Fruit fly (Drosophila melanogaster) whole organism, embryonic: ENCODE results near the gene CG17930.
A peak's percentile ranks its signal among the peaks of the same experiment; 100 is the strongest.

ENCODE experiments used
- Awh ChIP-seq: fragments of 200-800 bp; sonication (Bioruptor generic); IDR thresholded peaks from 2 replicates; pipeline ENCODE4, ENCODE4 v1.3.6; 2022; ENCODE audit warnings: missing biosample characterization, missing genetic modification characterization
- B-H2 ChIP-seq: fragments of 200-800 bp; sonication (Bioruptor generic); optimal IDR thresholded peaks from 2 replicates; lab custom pipeline; 2018; ENCODE audit warnings: missing biosample characterization, mild to moderate bottlenecking, missing genetic modification characterization
- Blimp-1 ChIP-seq: fragments of 200-800 bp; sonication (Bioruptor generic); optimal IDR thresholded peaks from 3 replicates; lab custom pipeline; 2018; ENCODE audit warnings: missing biosample characterization, missing genetic modification characterization, mild to moderate bottlenecking, moderate library complexity, missing genetic modification reagents
- Bteb2 ChIP-seq: fragments of 200-800 bp; sonication (Bioruptor generic); optimal IDR thresholded peaks from 2 replicates; lab custom pipeline; 2016; ENCODE audit warnings: missing biosample characterization, missing genetic modification characterization
- C15 ChIP-seq: fragments of 200-800 bp; sonication (Bioruptor generic); IDR thresholded peaks from 3 replicates; pipeline ENCODE4 v1.3.6; 2022; ENCODE audit warnings: missing biosample characterization, missing genetic modification characterization
- CG11085 ChIP-seq: fragments of 200-800 bp; sonication (Bioruptor generic); IDR thresholded peaks from 2 replicates; pipeline ENCODE4 v1.3.6; 2022; ENCODE audit warnings: missing biosample characterization, missing genetic modification characterization
- CG11696 ChIP-seq: fragments of 200-800 bp; sonication (Bioruptor generic); IDR thresholded peaks from 2 replicates; pipeline ENCODE4 v1.3.6; 2022; ENCODE audit warnings: missing biosample characterization, missing genetic modification characterization
- CG12104 ChIP-seq: fragments of 200-800 bp; sonication (Bioruptor generic); optimal IDR thresholded peaks from 3 replicates; lab custom pipeline; 2016; ENCODE audit warnings: missing biosample characterization, missing genetic modification characterization
- CG14965 ChIP-seq: fragments of 200-800 bp; sonication (Bioruptor generic); optimal IDR thresholded peaks from 2 replicates; lab custom pipeline; 2016; ENCODE audit warnings: missing biosample characterization, missing genetic modification characterization, borderline replicate concordance
- CG15011 ChIP-seq: fragments of 200-800 bp; sonication (Bioruptor generic); optimal IDR thresholded peaks from 3 replicates; lab custom pipeline; 2018; ENCODE audit warnings: missing biosample characterization, mild to moderate bottlenecking, missing genetic modification characterization
- CG15479 ChIP-seq: fragments of 200-800 bp; sonication (Bioruptor generic); optimal IDR thresholded peaks from 3 replicates; lab custom pipeline; 2019; ENCODE audit warnings: missing biosample characterization, mild to moderate bottlenecking, missing genetic modification characterization, moderate library complexity
- CG1602 ChIP-seq: fragments of 200-800 bp; sonication (Bioruptor generic); optimal IDR thresholded peaks from 3 replicates; lab custom pipeline; 2016; ENCODE audit warnings: missing biosample characterization, missing genetic modification characterization
- CG17186 ChIP-seq: fragments of 200-800 bp; sonication (Bioruptor generic); optimal IDR thresholded peaks from 3 replicates; lab custom pipeline; 2017; ENCODE audit warnings: missing biosample characterization, missing genetic modification reagents, missing genetic modification characterization
- CG2875 ChIP-seq: fragments of 200-800 bp; sonication (Bioruptor generic); optimal IDR thresholded peaks from 2 replicates; lab custom pipeline; 2017; ENCODE audit warnings: missing biosample characterization, mild to moderate bottlenecking, missing genetic modification characterization, missing genetic modification reagents
- CG31224 ChIP-seq: fragments of 200-800 bp; sonication (Bioruptor generic); IDR thresholded peaks from 2 replicates; pipeline ENCODE4 v1.3.6; 2022; ENCODE audit warnings: missing biosample characterization, missing genetic modification characterization
- CG3281 ChIP-seq: fragments of 200-800 bp; sonication (Bioruptor generic); optimal IDR thresholded peaks from 3 replicates; lab custom pipeline; 2017; ENCODE audit warnings: missing biosample characterization, mild to moderate bottlenecking, missing genetic modification characterization
- CG3726 ChIP-seq: fragments of 200-800 bp; sonication (Bioruptor generic); IDR thresholded peaks from 3 replicates; pipeline ENCODE4, ENCODE4 v1.3.6; 2022; ENCODE audit warnings: missing biosample characterization, missing genetic modification characterization
- CG4404 ChIP-seq: fragments of 200-800 bp; sonication (Bioruptor generic); IDR thresholded peaks from 2 replicates; pipeline ENCODE4 v1.3.6; 2022; ENCODE audit warnings: missing biosample characterization, missing genetic modification characterization
- CG6254 ChIP-seq: fragments of 200-800 bp; sonication (Bioruptor generic); optimal IDR thresholded peaks from 3 replicates; lab custom pipeline; 2017; ENCODE audit warnings: mild to moderate bottlenecking, missing biosample characterization, missing genetic modification reagents, missing genetic modification characterization
- CG6813 ChIP-seq: fragments of 200-800 bp; sonication (Bioruptor generic); optimal IDR thresholded peaks from 2 replicates; lab custom pipeline; 2017; ENCODE audit warnings: missing biosample characterization, missing genetic modification characterization, mild to moderate bottlenecking, moderate library complexity, missing genetic modification reagents
- CG7928 ChIP-seq: fragments of 200-800 bp; sonication (Bioruptor generic); optimal IDR thresholded peaks from 2 replicates; lab custom pipeline; 2017; ENCODE audit warnings: missing biosample characterization, mild to moderate bottlenecking, missing genetic modification characterization
- CG8281 ChIP-seq: fragments of 200-800 bp; sonication (Bioruptor generic); optimal IDR thresholded peaks from 2 replicates; lab custom pipeline; 2018; ENCODE audit warnings: missing biosample characterization, mild to moderate bottlenecking, missing genetic modification characterization, moderate library complexity
- CG9817 ChIP-seq: fragments of 200-800 bp; sonication (Bioruptor generic); optimal IDR thresholded peaks from 2 replicates; lab custom pipeline; 2018; ENCODE audit warnings: missing biosample characterization, mild to moderate bottlenecking, missing genetic modification characterization, moderate library complexity
- Camta ChIP-seq: fragments of 200-800 bp; sonication (Bioruptor generic); optimal IDR thresholded peaks from 2 replicates; lab custom pipeline; 2016; ENCODE audit warnings: missing biosample characterization, missing genetic modification characterization
- CrebB ChIP-seq: fragments of 200-800 bp; sonication (Bioruptor generic); optimal IDR thresholded peaks from 3 replicates; lab custom pipeline; 2018; ENCODE audit warnings: missing biosample characterization, mild to moderate bottlenecking, missing genetic modification characterization
- Dll ChIP-seq: fragments of 200-800 bp; sonication (Bioruptor generic); IDR thresholded peaks from 4 replicates; pipeline ENCODE4 v1.3.6; 2022; ENCODE audit warnings: missing biosample characterization, missing genetic modification characterization; ENCODE audit not compliant: partially characterized antibody
- Doc3 ChIP-seq: fragments of 200-800 bp; sonication (Bioruptor generic); IDR thresholded peaks from 3 replicates; pipeline ENCODE4 v1.3.6; 2022; ENCODE audit warnings: missing biosample characterization, missing genetic modification characterization; ENCODE audit not compliant: partially characterized antibody
- E2f1 ChIP-seq: fragments of 200-800 bp; sonication (Bioruptor generic); IDR thresholded peaks from 2 replicates; pipeline ENCODE4 v1.3.6; 2022; ENCODE audit warnings: missing biosample characterization, missing genetic modification characterization
- Fer3 ChIP-seq: fragments of 200-800 bp; sonication (Bioruptor generic); optimal IDR thresholded peaks from 2 replicates; lab custom pipeline; 2018; ENCODE audit warnings: missing biosample characterization, mild to moderate bottlenecking, missing genetic modification characterization, moderate library complexity
- Hr78 ChIP-seq, 2 experiments: fragments of 200-800 bp in 1 of 2; fragments of >200 bp in 1 of 2; sonication (Bioruptor generic) in 1 of 2; optimal IDR thresholded peaks; 2 replicates each; lab custom pipeline; 2017 to 2019; ENCODE audit warnings: missing biosample characterization in 2 of 2, missing genetic modification characterization in 2 of 2, mild to moderate bottlenecking in 1 of 2, moderate library complexity in 1 of 2
- Mrtf ChIP-seq: fragments of 200-800 bp; sonication (Bioruptor generic); IDR thresholded peaks from 3 replicates; pipeline ENCODE4 v1.3.6; 2022; ENCODE audit warnings: missing biosample characterization, missing genetic modification characterization
- Oaz ChIP-seq: fragments of 200-800 bp; sonication (Bioruptor generic); IDR thresholded peaks from 2 replicates; pipeline ENCODE4 v1.3.6; 2022; ENCODE audit warnings: missing biosample characterization, missing genetic modification characterization
- Sox102F ChIP-seq: fragments of 200-800 bp; sonication (Bioruptor generic); optimal IDR thresholded peaks from 2 replicates; lab custom pipeline; 2018; ENCODE audit warnings: missing biosample characterization, mild to moderate bottlenecking, missing genetic modification characterization, moderate library complexity
- Trl ChIP-seq, 3 experiments: fragments of >200 bp in 2 of 3; fragments of 200-800 bp in 1 of 3; sonication (Bioruptor generic) in 1 of 3; optimal IDR thresholded peaks; 2 replicates in 1 of 3; 3 replicates in 2 of 3; lab custom pipeline; 2016 to 2017; ENCODE audit warnings: missing biosample characterization in 1 of 3, missing genetic modification characterization in 1 of 3
- Xbp1 ChIP-seq: fragments of 200-800 bp; sonication (Bioruptor generic); optimal IDR thresholded peaks from 3 replicates; lab custom pipeline; 2016; ENCODE audit warnings: missing biosample characterization, mild to moderate bottlenecking, missing genetic modification characterization
- amos ChIP-seq: fragments of 200-800 bp; sonication (Bioruptor generic); IDR thresholded peaks from 2 replicates; pipeline ENCODE4 v1.3.6; 2022; ENCODE audit warnings: missing biosample characterization, missing genetic modification characterization; ENCODE audit not compliant: partially characterized antibody
- btn ChIP-seq: fragments of 200-800 bp; sonication (Bioruptor generic); optimal IDR thresholded peaks from 2 replicates; lab custom pipeline; 2016; ENCODE audit warnings: missing biosample characterization, missing genetic modification characterization
- dmrt11E ChIP-seq: fragments of 200-800 bp; sonication (Bioruptor generic); optimal IDR thresholded peaks from 3 replicates; lab custom pipeline; 2018; ENCODE audit warnings: missing biosample characterization, mild to moderate bottlenecking, missing genetic modification characterization, moderate library complexity
- gfzf ChIP-seq: fragments of 200-800 bp; sonication (Bioruptor generic); optimal IDR thresholded peaks from 2 replicates; lab custom pipeline; 2016; ENCODE audit warnings: missing biosample characterization, mild to moderate bottlenecking, missing genetic modification characterization, moderate library complexity
- gsb ChIP-seq: fragments of 200-800 bp; sonication (Bioruptor generic); IDR thresholded peaks from 2 replicates; pipeline ENCODE4 v1.3.6; 2022; ENCODE audit warnings: missing biosample characterization, missing genetic modification characterization
- gt ChIP-seq: fragments of 200-800 bp; sonication (Bioruptor generic); IDR thresholded peaks from 2 replicates; pipeline ENCODE4 v1.3.6; 2022; ENCODE audit warnings: missing biosample characterization, missing genetic modification characterization
- hkb ChIP-seq, 2 experiments: fragments of 200-800 bp in 1 of 2; fragments of >200 bp in 1 of 2; sonication (Bioruptor generic) in 1 of 2; IDR thresholded peaks in 1 of 2; optimal IDR thresholded peaks in 1 of 2; 2 replicates each; pipeline versions ENCODE4 v1.3.6 to Lab custom; 2017 to 2022; ENCODE audit warnings: missing biosample characterization in 1 of 2, missing genetic modification characterization in 1 of 2
- mam ChIP-seq: fragments of 200-800 bp; sonication (Bioruptor generic); optimal IDR thresholded peaks from 3 replicates; lab custom pipeline; 2016; ENCODE audit warnings: missing biosample characterization, missing genetic modification characterization
- pan ChIP-seq, 4 experiments: fragments of >200 bp in 3 of 4; fragments of 200-800 bp in 1 of 4; sonication (Bioruptor generic) in 1 of 4; optimal IDR thresholded peaks in 3 of 4; IDR thresholded peaks in 1 of 4; 2 replicates each; pipeline versions ENCODE4 v1.3.6 to Lab custom; 2017 to 2022; ENCODE audit warnings: missing biosample characterization in 2 of 4, missing genetic modification characterization in 2 of 4, mixed read lengths in 1 of 4
- sc ChIP-seq, 3 experiments: fragments of >200 bp in 2 of 3; fragments of 200-800 bp in 1 of 3; sonication (Bioruptor generic) in 1 of 3; optimal IDR thresholded peaks; 2 replicates in 2 of 3; 3 replicates in 1 of 3; lab custom pipeline; 2017; ENCODE audit warnings: mild to moderate bottlenecking in 1 of 3, missing biosample characterization in 1 of 3, missing genetic modification characterization in 1 of 3, missing genetic modification reagents in 1 of 3
- slp2 ChIP-seq: fragments of 200-800 bp; sonication (Bioruptor generic); optimal IDR thresholded peaks from 2 replicates; lab custom pipeline; 2016; ENCODE audit warnings: missing biosample characterization, missing genetic modification characterization
- sna ChIP-seq: fragments of 200-800 bp; sonication (Bioruptor generic); IDR thresholded peaks from 2 replicates; pipeline ENCODE4 v1.3.6; 2022; ENCODE audit warnings: missing biosample characterization, missing genetic modification characterization; ENCODE audit not compliant: partially characterized antibody
- vnd ChIP-seq: fragments of 200-800 bp; sonication (Bioruptor generic); IDR thresholded peaks from 3 replicates; pipeline ENCODE4 v1.3.6; 2022; ENCODE audit warnings: missing biosample characterization, missing genetic modification characterization; ENCODE audit not compliant: partially characterized antibody

CG17930 gene

dm6 chr3R:16368288-16368687, 40.6 kb downstream of the CG17930 start, which contains the start of gene js (continued):
- TF ChIP-seq gsb (GFP tag; lab: Robert Waterston, UW) = no peak
- TF ChIP-seq Xbp1 = peak; percentile 26
- no peak for TF ChIP-seq mam
- no peak for TF ChIP-seq CG9817
- no peak for TF ChIP-seq CG31224
- no peak for TF ChIP-seq Doc3
- TF ChIP-seq pan (optimal IDR thresholded peaks at IDR 0.05; lab: Kevin White, UChicago) = no peak
- TF ChIP-seq pan (GFP tag; optimal IDR thresholded peaks at IDR 0.05 in 1 of 2, IDR thresholded peaks at IDR 0.05 in 1 of 2) = peak in 1 of 2 experiments; percentile 9
- no peak for TF ChIP-seq CG15479 (GFP tag; lab: Kevin White, UChicago)
- TF ChIP-seq CG14965 (GFP tag; lab: Kevin White, UChicago) = no peak
- no peak for TF ChIP-seq gt
- TF ChIP-seq Sox102F (GFP tag; lab: Kevin White, UChicago) = peak; percentile 14
- no peak for TF ChIP-seq CG7928 (GFP tag; lab: Kevin White, UChicago)
- no peak for TF ChIP-seq CrebB (tag; lab: Kevin White, UChicago)
- no peak for TF ChIP-seq Oaz
- no peak for TF ChIP-seq CG6254 (GFP tag; lab: Kevin White, UChicago)
- no peak for TF ChIP-seq CG2875 (GFP tag; lab: Kevin White, UChicago)
- no peak for TF ChIP-seq sc (optimal IDR thresholded peaks at IDR 0.05; lab: Kevin White, UChicago)
- TF ChIP-seq sc (GFP tag; optimal IDR thresholded peaks at IDR 0.05; lab: Kevin White, UChicago) = no peak
- no peak for TF ChIP-seq vnd
- no peak for TF ChIP-seq CG11085
- no peak for TF ChIP-seq CG15011
- TF ChIP-seq gfzf (GFP tag; lab: Kevin White, UChicago) = no peak
- TF ChIP-seq Blimp-1 (GFP tag; lab: Kevin White, UChicago) = peak; percentile 21
- no peak for TF ChIP-seq sna (GFP tag; lab: Robert Waterston, UW)
- TF ChIP-seq Fer3 (tag; lab: Kevin White, UChicago) = no peak
- TF ChIP-seq B-H2 (GFP tag; lab: Kevin White, UChicago) = no peak
- TF ChIP-seq Camta (GFP tag; lab: Kevin White, UChicago) = no peak
- no peak for TF ChIP-seq Hr78 (GFP tag; optimal IDR thresholded peaks at IDR 0.05; lab: Kevin White, UChicago)
- TF ChIP-seq Bteb2 (GFP tag; lab: Kevin White, UChicago) = no peak
- TF ChIP-seq CG1602 (GFP tag; lab: Kevin White, UChicago) = no peak
- no peak for TF ChIP-seq C15 (GFP tag; lab: Robert Waterston, UW)
- TF ChIP-seq CG17186 (GFP tag; lab: Kevin White, UChicago) = no peak
- no peak for TF ChIP-seq amos
- no peak for TF ChIP-seq Awh
- 0 out of 2 replicates have a peak, but pooled peaks have one; percentile 34 for TF ChIP-seq CG11696 (GFP tag; lab: Robert Waterston, UW)
- no peak for TF ChIP-seq Mrtf (GFP tag; lab: Robert Waterston, UW)
- TF ChIP-seq dmrt11E (tag; lab: Kevin White, UChicago) = no peak
- TF ChIP-seq CG12104 (GFP tag; lab: Kevin White, UChicago) = no peak
- TF ChIP-seq CG3281 (GFP tag; lab: Kevin White, UChicago) = no peak
- no peak for TF ChIP-seq btn (GFP tag; lab: Kevin White, UChicago)
- no peak for TF ChIP-seq Dll (GFP tag; lab: Robert Waterston, UW)
- no peak for TF ChIP-seq Trl (optimal IDR thresholded peaks at IDR 0.05; lab: Kevin White, UChicago)
- TF ChIP-seq Trl (GFP tag; optimal IDR thresholded peaks at IDR 0.05; lab: Kevin White, UChicago) = no peak
- TF ChIP-seq E2f1 (GFP tag; lab: Robert Waterston, UW) = no peak
- TF ChIP-seq CG4404 = no peak
- no peak for TF ChIP-seq CG3726 (GFP tag; lab: Robert Waterston, UW)
- no peak for TF ChIP-seq hkb (optimal IDR thresholded peaks at IDR 0.05; lab: Kevin White, UChicago)
- TF ChIP-seq hkb (GFP tag; IDR thresholded peaks at IDR 0.05; lab: Robert Waterston, UW) = no peak
- TF ChIP-seq slp2 (GFP tag; lab: Kevin White, UChicago) = no peak
- no peak for TF ChIP-seq CG8281 (tag; lab: Kevin White, UChicago)
- no peak for TF ChIP-seq CG6813
